In genomic region chrIII:530899-531298, ce11 we compare ENCODE assay signal across 5 worm cellular contexts.
A peak's percentile ranks its signal among the peaks of the same experiment; 100 is the strongest.
TF ChIP-seq lines count a peak whose summit lies in the region.

No protein-coding gene starts in this region.

TF ChIP-seq in whole organism, L1 larva, 84 proteins besides CTCF, POLR2A, EP300 and RAD21 (continues in another document):
- TF ChIP-seq dpl-1 (GFP tag; optimal IDR thresholded peaks at IDR 0.05; lab: Kevin White, UChicago) (no peak), swsn-7 (tag; optimal IDR thresholded peaks at IDR 0.05; lab: Kevin White, UChicago) (no peak), sup-37 (GFP tag; optimal IDR thresholded peaks at IDR 0.05; lab: Kevin White, UChicago) (no peak), skn-1 (tag; optimal IDR thresholded peaks at IDR 0.05; lab: Kevin White, UChicago) (no peak), tlp-1 (tag; optimal IDR thresholded peaks at IDR 0.05; lab: Kevin White, UChicago) (no peak), nhr-237 (tag; optimal IDR thresholded peaks at IDR 0.05; lab: Kevin White, UChicago) (no peak), lin-13 (GFP tag; optimal IDR thresholded peaks at IDR 0.05; lab: Kevin White, UChicago) (no peak), dsc-1 (tag; optimal IDR thresholded peaks at IDR 0.05; lab: Kevin White, UChicago) (peak; percentile 46), mep-1 (tag; optimal IDR thresholded peaks at IDR 0.05; lab: Kevin White, UChicago) (no peak), zip-4 (GFP tag; optimal IDR thresholded peaks at IDR 0.05; lab: Kevin White, UChicago) (no peak), irx-1 (tag; optimal IDR thresholded peaks at IDR 0.05; lab: Kevin White, UChicago) (no peak), fkh-10 (GFP tag; optimal IDR thresholded peaks at IDR 0.05; lab: Kevin White, UChicago) (no peak), C16A3.4 (tag; optimal IDR thresholded peaks at IDR 0.05; lab: Kevin White, UChicago) (no peak), efl-1 (optimal IDR thresholded peaks at IDR 0.05; lab: Kevin White, UChicago) (no peak), efl-1 (GFP tag; optimal IDR thresholded peaks at IDR 0.05 in 1 of 2; lab: Kevin White, UChicago) (peak in 1 of 2 experiments; percentile 40), fkh-4 (tag; optimal IDR thresholded peaks at IDR 0.05; lab: Kevin White, UChicago; ENCODE audit: borderline replicate concordance) (no peak), unc-30 (tag; optimal IDR thresholded peaks at IDR 0.05; lab: Kevin White, UChicago) (no peak), sptf-1 (tag; optimal IDR thresholded peaks at IDR 0.05; lab: Kevin White, UChicago) (no peak), isw-1 (GFP tag; IDR thresholded peaks at IDR 0.05; lab: Robert Waterston, UW) (no peak)

TF ChIP-seq in whole organism, L2 larva, 48 proteins besides CTCF, POLR2A, EP300 and RAD21:
- no peak for TF ChIP-seq mbf-1 (tag; optimal IDR thresholded peaks at IDR 0.05; lab: Kevin White, UChicago)
- no peak for TF ChIP-seq ama-1 (optimal IDR thresholded peaks at IDR 0.05; lab: Kevin White, UChicago)
- TF ChIP-seq nhr-12 (tag; optimal IDR thresholded peaks at IDR 0.05; lab: Kevin White, UChicago) = no peak
- TF ChIP-seq fos-1 (tag; optimal IDR thresholded peaks at IDR 0.05; lab: Kevin White, UChicago) = peak; percentile 31

TF ChIP-seq in whole organism, L3 larva, 47 proteins besides CTCF, POLR2A, EP300 and RAD21:
- TF ChIP-seq elt-2 (tag; optimal IDR thresholded peaks at IDR 0.05; lab: Kevin White, UChicago) (peak; percentile 58), lin-15B (tag; optimal IDR thresholded peaks at IDR 0.05; lab: Kevin White, UChicago) (no peak)

TF ChIP-seq in whole organism, L4 larva, 104 proteins besides CTCF, POLR2A, EP300 and RAD21:
- TF ChIP-seq dmd-6 (GFP tag; IDR thresholded peaks at IDR 0.05; lab: Robert Waterston, UW) (peak; percentile 25; the same call in 1 of the 2 replicates), mes-2 (tag; optimal IDR thresholded peaks at IDR 0.05; lab: Kevin White, UChicago; ENCODE audit: poor library complexity, severe bottlenecking) (no peak), vab-7 (GFP tag; IDR thresholded peaks at IDR 0.05; lab: Robert Waterston, UW) (no peak), daf-16 (GFP tag; optimal IDR thresholded peaks at IDR 0.05; lab: Kevin White, UChicago) (no peak), daf-16 (tag; optimal IDR thresholded peaks at IDR 0.05; lab: Kevin White, UChicago) (peak; percentile 97), nhr-28 (tag; optimal IDR thresholded peaks at IDR 0.05; lab: Kevin White, UChicago) (peak; percentile 7), unc-62 (GFP tag; optimal IDR thresholded peaks at IDR 0.05 in 1 of 2; lab: Kevin White, UChicago) (peak in 1 of 2 experiments; percentile 55), unc-62 (tag; optimal IDR thresholded peaks at IDR 0.05; lab: Kevin White, UChicago) (no peak)

TF ChIP-seq in whole organism, young adult, 124 proteins besides CTCF, POLR2A, EP300 and RAD21:
- TF ChIP-seq snpc-1.3 (tag; optimal IDR thresholded peaks at IDR 0.05; lab: Kevin White, UChicago; ENCODE audit: insufficient read depth) = no peak
- TF ChIP-seq egrh-3 (GFP tag; IDR thresholded peaks at IDR 0.05; lab: Robert Waterston, UW) = no peak
- TF ChIP-seq nhr-80 (tag; optimal IDR thresholded peaks at IDR 0.05; lab: Kevin White, UChicago) = peak; percentile 30
